Fruit fly (Drosophila melanogaster) whole organism, embryonic: ENCODE data around the gene CG15209.

ENCODE experiments used
- CG11093 ChIP-seq: fragments of 200-800 bp; sonication (Bioruptor generic); IDR thresholded peaks from 3 replicates; pipeline ENCODE4 v1.3.6; 2022; ENCODE audit warnings: missing biosample characterization, missing genetic modification characterization
- CG12071 ChIP-seq: fragments of 200-800 bp; sonication (Bioruptor generic); optimal IDR thresholded peaks from 3 replicates; lab custom pipeline; 2018; ENCODE audit warnings: missing biosample characterization, mild to moderate bottlenecking, missing genetic modification characterization
- CG12942 ChIP-seq: fragments of 200-800 bp; sonication (Bioruptor generic); optimal IDR thresholded peaks from 3 replicates; lab custom pipeline; 2016; ENCODE audit warnings: missing biosample characterization, missing genetic modification characterization
- CG13123 ChIP-seq: fragments of 200-800 bp; sonication (Bioruptor generic); optimal IDR thresholded peaks from 2 replicates; lab custom pipeline; 2016; ENCODE audit warnings: missing biosample characterization, missing genetic modification characterization
- CG13296 ChIP-seq: fragments of 200-800 bp; sonication (Bioruptor generic); optimal IDR thresholded peaks from 3 replicates; lab custom pipeline; 2018; ENCODE audit warnings: missing biosample characterization, mild to moderate bottlenecking, missing genetic modification characterization
- CG13894 ChIP-seq: fragments of 200-800 bp; sonication (Bioruptor generic); optimal IDR thresholded peaks from 3 replicates; lab custom pipeline; 2018; ENCODE audit warnings: missing biosample characterization, mild to moderate bottlenecking, missing genetic modification characterization, moderate library complexity
- CG15073 ChIP-seq: fragments of 200-800 bp; sonication (Bioruptor generic); optimal IDR thresholded peaks from 2 replicates; lab custom pipeline; 2016; ENCODE audit warnings: missing biosample characterization, missing genetic modification characterization
- CG2199 ChIP-seq: fragments of 200-800 bp; sonication (Bioruptor generic); IDR thresholded peaks from 3 replicates; pipeline ENCODE4 v1.3.6; 2022; ENCODE audit warnings: missing biosample characterization, missing genetic modification characterization
- CG2712 ChIP-seq: fragments of 200-800 bp; optimal IDR thresholded peaks from 3 replicates; lab custom pipeline; 2019; ENCODE audit warnings: missing biosample characterization, mild to moderate bottlenecking, missing genetic modification characterization, moderate library complexity
- CG33213 ChIP-seq: fragments of 200-800 bp; sonication (Bioruptor generic); optimal IDR thresholded peaks from 3 replicates; lab custom pipeline; 2016; ENCODE audit warnings: missing biosample characterization, missing genetic modification characterization
- CG34376 ChIP-seq: fragments of 200-800 bp; sonication (Bioruptor generic); optimal IDR thresholded peaks from 2 replicates; lab custom pipeline; 2018; ENCODE audit warnings: missing biosample characterization, mild to moderate bottlenecking, missing genetic modification characterization
- CG3847 ChIP-seq: fragments of 200-800 bp; sonication (Bioruptor generic); IDR thresholded peaks from 2 replicates; pipeline ENCODE4 v1.3.6; 2022; ENCODE audit warnings: missing biosample characterization, missing genetic modification characterization
- CG4360 ChIP-seq: fragments of 200-800 bp; sonication (Bioruptor generic); IDR thresholded peaks from 2 replicates; pipeline ENCODE4 v1.3.6; 2022; ENCODE audit warnings: missing biosample characterization, missing genetic modification characterization
- CG4617 ChIP-seq: fragments of 200-800 bp; sonication (Bioruptor generic); optimal IDR thresholded peaks from 3 replicates; lab custom pipeline; 2016; ENCODE audit warnings: missing biosample characterization, missing genetic modification characterization, borderline replicate concordance
- CG5245 ChIP-seq: fragments of 200-800 bp; sonication (Bioruptor generic); optimal IDR thresholded peaks from 3 replicates; lab custom pipeline; 2016; ENCODE audit warnings: missing biosample characterization, missing genetic modification characterization
- CG6765 ChIP-seq: fragments of 200-800 bp; sonication (Bioruptor generic); optimal IDR thresholded peaks from 3 replicates; lab custom pipeline; 2017; ENCODE audit warnings: missing biosample characterization, mild to moderate bottlenecking, missing genetic modification characterization
- Camta ChIP-seq: fragments of 200-800 bp; sonication (Bioruptor generic); optimal IDR thresholded peaks from 2 replicates; lab custom pipeline; 2016; ENCODE audit warnings: missing biosample characterization, missing genetic modification characterization
- CrebB ChIP-seq: fragments of 200-800 bp; sonication (Bioruptor generic); optimal IDR thresholded peaks from 3 replicates; lab custom pipeline; 2018; ENCODE audit warnings: missing biosample characterization, mild to moderate bottlenecking, missing genetic modification characterization
- D ChIP-seq, 2 experiments: fragments of 200-800 bp in 1 of 2; fragments of >200 bp in 1 of 2; sonication (Bioruptor generic) in 1 of 2; optimal IDR thresholded peaks; 2 replicates in 1 of 2; 3 replicates in 1 of 2; lab custom pipeline; 2017; ENCODE audit warnings: mild to moderate bottlenecking in 1 of 2, missing biosample characterization in 1 of 2, missing genetic modification characterization in 1 of 2, missing genetic modification reagents in 1 of 2
- Dref ChIP-seq: fragments of 200-800 bp; sonication (Bioruptor generic); IDR thresholded peaks from 2 replicates; pipeline ENCODE4 v1.3.6; 2022; ENCODE audit warnings: missing biosample characterization, missing genetic modification characterization
- E2f2 ChIP-seq: fragments of 200-800 bp; sonication (Bioruptor generic); IDR thresholded peaks from 2 replicates; pipeline ENCODE4 v1.3.6; 2022; ENCODE audit warnings: missing biosample characterization, missing genetic modification characterization
- HLH3B ChIP-seq: fragments of 200-800 bp; sonication (Bioruptor generic); IDR thresholded peaks from 2 replicates; pipeline ENCODE4 v1.3.6; 2022; ENCODE audit warnings: missing biosample characterization, missing genetic modification characterization
- Hey ChIP-seq: fragments of 200-800 bp; sonication (Bioruptor generic); optimal IDR thresholded peaks from 3 replicates; lab custom pipeline; 2018; ENCODE audit warnings: missing biosample characterization, mild to moderate bottlenecking, missing genetic modification characterization
- Hr78 ChIP-seq, 2 experiments: fragments of 200-800 bp in 1 of 2; fragments of >200 bp in 1 of 2; sonication (Bioruptor generic) in 1 of 2; optimal IDR thresholded peaks; 2 replicates each; lab custom pipeline; 2017 to 2019; ENCODE audit warnings: missing biosample characterization in 2 of 2, missing genetic modification characterization in 2 of 2, mild to moderate bottlenecking in 1 of 2, moderate library complexity in 1 of 2
- Lhr ChIP-seq: fragments of 200-800 bp; sonication (Bioruptor generic); optimal IDR thresholded peaks from 3 replicates; lab custom pipeline; 2017; ENCODE audit warnings: mild to moderate bottlenecking, missing biosample characterization, missing genetic modification reagents, missing genetic modification characterization
- Mad ChIP-seq: fragments of 200-800 bp; sonication (Bioruptor generic); optimal IDR thresholded peaks from 2 replicates; lab custom pipeline; 2016; ENCODE audit warnings: missing biosample characterization, missing genetic modification characterization
- Scr ChIP-seq: fragments of 200-800 bp; sonication (Bioruptor generic); IDR thresholded peaks from 2 replicates; pipeline ENCODE4 v1.3.6; 2022; ENCODE audit warnings: missing biosample characterization, missing genetic modification characterization; ENCODE audit not compliant: partially characterized antibody
- Six4 ChIP-seq: fragments of 200-800 bp; sonication (Bioruptor generic); optimal IDR thresholded peaks from 2 replicates; lab custom pipeline; 2016; ENCODE audit warnings: missing biosample characterization, missing genetic modification characterization
- Spps ChIP-seq: fragments of 200-800 bp; sonication (Bioruptor generic); optimal IDR thresholded peaks from 2 replicates; lab custom pipeline; 2018; ENCODE audit warnings: missing biosample characterization, mild to moderate bottlenecking, missing genetic modification characterization
- Sry-β ChIP-seq: fragments of 200-800 bp; sonication (Bioruptor generic); optimal IDR thresholded peaks from 2 replicates; lab custom pipeline; 2018; ENCODE audit warnings: missing biosample characterization, mild to moderate bottlenecking, missing genetic modification characterization, moderate library complexity
- Tbp ChIP-seq: fragments of >200 bp; optimal IDR thresholded peaks from 2 replicates; lab custom pipeline; 2018; ENCODE audit warnings: missing biosample characterization, missing genetic modification characterization
- Xbp1 ChIP-seq: fragments of 200-800 bp; sonication (Bioruptor generic); optimal IDR thresholded peaks from 3 replicates; lab custom pipeline; 2016; ENCODE audit warnings: missing biosample characterization, mild to moderate bottlenecking, missing genetic modification characterization
- Xrp1 ChIP-seq: fragments of 200-800 bp; sonication (Bioruptor generic); IDR thresholded peaks from 2 replicates; pipeline ENCODE4 v1.3.6; 2022; ENCODE audit warnings: missing biosample characterization, missing genetic modification characterization
- ato ChIP-seq: fragments of 200-800 bp; sonication (Bioruptor generic); IDR thresholded peaks from 2 replicates; pipeline ENCODE4 v1.3.6; 2022; ENCODE audit warnings: missing biosample characterization, missing genetic modification characterization; ENCODE audit not compliant: partially characterized antibody
- bab2 ChIP-seq: fragments of 200-800 bp; sonication (Bioruptor generic); optimal IDR thresholded peaks from 2 replicates; lab custom pipeline; 2016; ENCODE audit warnings: missing biosample characterization, missing genetic modification characterization
- ci ChIP-seq: fragments of 200-800 bp; sonication (Bioruptor generic); IDR thresholded peaks from 3 replicates; pipeline ENCODE4 v1.3.6; 2022; ENCODE audit warnings: missing biosample characterization, missing genetic modification characterization
- crol ChIP-seq: fragments of 200-800 bp; sonication (Bioruptor generic); IDR thresholded peaks from 2 replicates; pipeline ENCODE4 v1.3.6; 2022; ENCODE audit warnings: missing biosample characterization, missing genetic modification characterization
- crp ChIP-seq, 2 experiments: fragments of 200-800 bp; sonication (Bioruptor generic); optimal IDR thresholded peaks; 2 replicates in 1 of 2; 3 replicates in 1 of 2; lab custom pipeline; 2017; ENCODE audit warnings: missing biosample characterization in 2 of 2, missing genetic modification characterization in 2 of 2, mild to moderate bottlenecking in 1 of 2, moderate library complexity in 1 of 2
- dimm ChIP-seq: fragments of 200-800 bp; sonication (Bioruptor generic); IDR thresholded peaks from 2 replicates; pipeline ENCODE4 v1.3.6; 2022; ENCODE audit warnings: missing biosample characterization, missing genetic modification characterization
- gsb ChIP-seq: fragments of 200-800 bp; sonication (Bioruptor generic); IDR thresholded peaks from 2 replicates; pipeline ENCODE4 v1.3.6; 2022; ENCODE audit warnings: missing biosample characterization, missing genetic modification characterization
- nmo ChIP-seq: fragments of 200-800 bp; sonication (Bioruptor generic); optimal IDR thresholded peaks from 2 replicates; lab custom pipeline; 2018; ENCODE audit warnings: missing biosample characterization, mild to moderate bottlenecking, missing genetic modification characterization, moderate library complexity
- peb ChIP-seq: fragments of 200-800 bp; sonication (Bioruptor generic); IDR thresholded peaks from 2 replicates; pipeline ENCODE4 v1.3.6; 2022; ENCODE audit warnings: missing biosample characterization, missing genetic modification characterization
- shn ChIP-seq: fragments of 200-800 bp; sonication (Bioruptor generic); optimal IDR thresholded peaks from 3 replicates; lab custom pipeline; 2016; ENCODE audit warnings: missing biosample characterization, missing genetic modification characterization
- sim ChIP-seq: fragments of 200-800 bp; sonication (Bioruptor generic); IDR thresholded peaks from 2 replicates; pipeline ENCODE4 v1.3.6; 2022; ENCODE audit warnings: missing biosample characterization, missing genetic modification characterization
- slou ChIP-seq: fragments of 200-800 bp; sonication (Bioruptor generic); optimal IDR thresholded peaks from 3 replicates; lab custom pipeline; 2016; ENCODE audit warnings: missing biosample characterization, missing genetic modification characterization
- twi ChIP-seq: fragments of 200-800 bp; optimal IDR thresholded peaks from 2 replicates; lab custom pipeline; 2019; ENCODE audit warnings: missing biosample characterization, mild to moderate bottlenecking, missing genetic modification characterization, moderate library complexity
- unc-4 ChIP-seq: fragments of 200-800 bp; sonication (Bioruptor generic); IDR thresholded peaks from 2 replicates; pipeline ENCODE4 v1.3.6; 2022; ENCODE audit warnings: missing biosample characterization, missing genetic modification characterization; ENCODE audit not compliant: partially characterized antibody
- vvl ChIP-seq: fragments of 200-800 bp; sonication (Bioruptor generic); IDR thresholded peaks from 2 replicates; pipeline ENCODE4 v1.3.6; 2022; ENCODE audit warnings: missing biosample characterization, missing genetic modification characterization

CG15209 gene

dm6 chrX:10822678-10823440 is 19.1 kb upstream of the CG15209 start (continued):
- peak; percentile 64 for TF ChIP-seq Spps
- peak in 1 of 2 experiments; percentile 46 for TF ChIP-seq crp (GFP tag; optimal IDR thresholded peaks at IDR 0.05; lab: Kevin White, UChicago)
- no peak for TF ChIP-seq sim (GFP tag; lab: Robert Waterston, UW)
- TF ChIP-seq CG4617 (GFP tag; lab: Kevin White, UChicago), result peak; percentile 34
- TF ChIP-seq Xrp1 (GFP tag; lab: Robert Waterston, UW), result peak; percentile 78
- TF ChIP-seq E2f2 (GFP tag; lab: Robert Waterston, UW), result no peak; the same call in 1 of the 2 replicates
- TF ChIP-seq gsb (GFP tag; lab: Robert Waterston, UW), result no peak
- TF ChIP-seq shn, result peak; percentile 44
- TF ChIP-seq CG11093 (GFP tag; lab: Robert Waterston, UW), result 0 out of 3 replicates have a peak, but pooled peaks have one; percentile 30
- peak; percentile 13 for TF ChIP-seq bab2 (GFP tag; lab: Kevin White, UChicago)
- TF ChIP-seq CG2712, result peak; percentile 87
- no peak for TF ChIP-seq Tbp (GFP tag; lab: Kevin White, UChicago)
- peak; percentile 28 for TF ChIP-seq Lhr
- peak; percentile 35 for TF ChIP-seq Mad (GFP tag; lab: Kevin White, UChicago)
- no peak for TF ChIP-seq D (optimal IDR thresholded peaks at IDR 0.05; lab: Kevin White, UChicago)
- TF ChIP-seq D (GFP tag; optimal IDR thresholded peaks at IDR 0.05; lab: Kevin White, UChicago), result peak; percentile 76
- TF ChIP-seq CG13894 (tag; lab: Kevin White, UChicago), result no peak
- peak; percentile 27 for TF ChIP-seq CG6765 (GFP tag; lab: Kevin White, UChicago)
- TF ChIP-seq CG4360 (GFP tag; lab: Robert Waterston, UW), result 0 out of 2 replicates have a peak, but pooled peaks have one; percentile 5
- TF ChIP-seq slou (GFP tag; lab: Kevin White, UChicago), result no peak
- peak; percentile 23 for TF ChIP-seq CG34376 (GFP tag; lab: Kevin White, UChicago)
- peak; percentile 24 for TF ChIP-seq Six4 (GFP tag; lab: Kevin White, UChicago)
- peak; percentile 63 for TF ChIP-seq CG13296 (GFP tag; lab: Kevin White, UChicago)
- TF ChIP-seq crol, result no peak
- TF ChIP-seq Xbp1 (GFP tag; lab: Kevin White, UChicago), result peak; percentile 43
- TF ChIP-seq CG2199 (GFP tag; lab: Robert Waterston, UW), result peak; percentile 56; the same call in 1 of the 3 replicates
- TF ChIP-seq peb (GFP tag; lab: Robert Waterston, UW), result 0 out of 2 replicates have a peak, but pooled peaks have one; percentile 13
- peak; percentile 52; the same call in 1 of the 2 replicates for TF ChIP-seq vvl (GFP tag; lab: Robert Waterston, UW)
- peak; percentile 30 for TF ChIP-seq CG12942 (GFP tag; lab: Kevin White, UChicago)
- no peak for TF ChIP-seq Hey (tag; lab: Kevin White, UChicago)
- TF ChIP-seq nmo (GFP tag; lab: Kevin White, UChicago), result peak; percentile 83
- TF ChIP-seq ato (GFP tag; lab: Robert Waterston, UW), result no peak
- no peak for TF ChIP-seq dimm (GFP tag; lab: Robert Waterston, UW)
- peak; percentile 79 for TF ChIP-seq twi (tag; lab: Kevin White, UChicago)
- TF ChIP-seq CG13123 (GFP tag; lab: Kevin White, UChicago), result peak; percentile 30
- TF ChIP-seq Camta (GFP tag; lab: Kevin White, UChicago), result no peak
- peak; percentile 34 for TF ChIP-seq CG12071 (GFP tag; lab: Kevin White, UChicago)
- peak; percentile 38 for TF ChIP-seq CrebB (tag; lab: Kevin White, UChicago)
- no peak for TF ChIP-seq ci (GFP tag; lab: Robert Waterston, UW)
- no peak for TF ChIP-seq Dref (GFP tag; lab: Robert Waterston, UW)
- no peak for TF ChIP-seq Hr78 (GFP tag; optimal IDR thresholded peaks at IDR 0.05; lab: Kevin White, UChicago)
- TF ChIP-seq HLH3B (GFP tag; lab: Robert Waterston, UW), result peak; percentile 51
- no peak for TF ChIP-seq Sry-β (GFP tag; lab: Kevin White, UChicago)
- TF ChIP-seq CG3847 (GFP tag; lab: Robert Waterston, UW), result 0 out of 2 replicates have a peak, but pooled peaks have one; percentile 31
- no peak for TF ChIP-seq CG15073
- no peak for TF ChIP-seq CG33213 (GFP tag; lab: Kevin White, UChicago)
- no peak for TF ChIP-seq Scr (GFP tag; lab: Robert Waterston, UW)
- TF ChIP-seq unc-4 (GFP tag; lab: Robert Waterston, UW), result no peak
- no peak for TF ChIP-seq CG5245 (GFP tag; lab: Kevin White, UChicago)
